Fruit fly (Drosophila melanogaster): ENCODE data around the gene ppk27.

DNA sequence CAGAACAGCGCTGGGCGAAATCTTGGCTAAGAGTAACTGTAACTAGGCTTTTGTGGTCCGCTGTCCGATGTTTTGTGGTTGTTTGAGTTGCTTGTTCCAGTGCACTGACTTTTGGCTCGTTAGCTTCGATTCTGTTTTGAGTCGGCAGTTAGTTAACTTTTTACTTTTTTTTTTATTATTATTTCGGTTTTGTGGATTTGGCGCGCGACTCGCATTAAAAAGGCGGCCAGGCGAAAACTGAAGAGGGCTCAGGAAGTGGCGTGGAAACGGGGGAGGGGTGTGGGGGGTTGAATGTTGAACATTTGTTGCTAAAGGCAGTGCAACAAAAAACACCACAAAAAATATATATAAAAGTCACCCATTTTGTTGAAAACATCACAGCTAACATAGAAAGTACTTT is 28.4 kb upstream of the ppk27 start:
- TF ChIP-seq CG8478 (optimal IDR thresholded peaks at IDR 0.05), result no peak
- TF ChIP-seq CTCF (optimal IDR thresholded peaks at IDR 0.05), result no peak

All from S2 (cell line).